Worm (Caenorhabditis elegans): ENCODE results near the gene coq-3.

Gene coq-3

ce11 chrIV:14828218-14828617 lies 32.1 kb upstream of the coq-3 start (continued):
- TF ChIP-seq ets-4 (GFP tag; optimal IDR thresholded peaks at IDR 0.05) (no peak), ztf-25 (GFP tag; IDR thresholded peaks at IDR 0.05) (no peak), ztf-6 (GFP tag; IDR thresholded peaks at IDR 0.05) (no peak), him-1 (tag; optimal IDR thresholded peaks at IDR 0.05) (no peak), egl-18 (GFP tag; IDR thresholded peaks at IDR 0.05) (no peak), atf-7 (tag; optimal IDR thresholded peaks at IDR 0.05) (no peak), ztf-3 (GFP tag; optimal IDR thresholded peaks at IDR 0.05) (no peak), hmg-20 (GFP tag; IDR thresholded peaks at IDR 0.05) (no peak), zim-3 (tag; optimal IDR thresholded peaks at IDR 0.05) (no peak), F23B12.7 (tag; optimal IDR thresholded peaks at IDR 0.05; ENCODE audit: insufficient read depth) (no peak), efl-1 (GFP tag; optimal IDR thresholded peaks at IDR 0.05) (no peak), sea-2 (GFP tag; IDR thresholded peaks at IDR 0.05) (no peak), tbx-9 (tag; optimal IDR thresholded peaks at IDR 0.05; ENCODE audit: borderline replicate concordance) (no peak), lin-26 (GFP tag; IDR thresholded peaks at IDR 0.05) (no peak)

ce11 chrIV:14826151-14826757 lies 30.1 kb upstream of the coq-3 start:
- peak; percentile 96 for TF ChIP-seq attf-6 (GFP tag; IDR thresholded peaks at IDR 0.05)
- TF ChIP-seq rcor-1 (GFP tag; IDR thresholded peaks at IDR 0.05), result no peak
- no peak for TF ChIP-seq rec-8 (tag; optimal IDR thresholded peaks at IDR 0.05)
- no peak for TF ChIP-seq dpl-1 (GFP tag; optimal IDR thresholded peaks at IDR 0.05)
- peak; percentile 60; the same call in 1 of the 2 replicates for TF ChIP-seq B0336.3 (GFP tag; IDR thresholded peaks at IDR 0.05)
- TF ChIP-seq lin-54 (GFP tag; optimal IDR thresholded peaks at IDR 0.05), result no peak
- TF ChIP-seq tbp1 (GFP tag; optimal IDR thresholded peaks at IDR 0.05), result peak; percentile 38
- peak; percentile 65 for TF ChIP-seq snpc-4 (GFP tag; optimal IDR thresholded peaks at IDR 0.05)
- TF ChIP-seq snpc-4 (tag; optimal IDR thresholded peaks at IDR 0.05), result peak in 2 of 4 experiments; percentile 62 to 88

DNA sequence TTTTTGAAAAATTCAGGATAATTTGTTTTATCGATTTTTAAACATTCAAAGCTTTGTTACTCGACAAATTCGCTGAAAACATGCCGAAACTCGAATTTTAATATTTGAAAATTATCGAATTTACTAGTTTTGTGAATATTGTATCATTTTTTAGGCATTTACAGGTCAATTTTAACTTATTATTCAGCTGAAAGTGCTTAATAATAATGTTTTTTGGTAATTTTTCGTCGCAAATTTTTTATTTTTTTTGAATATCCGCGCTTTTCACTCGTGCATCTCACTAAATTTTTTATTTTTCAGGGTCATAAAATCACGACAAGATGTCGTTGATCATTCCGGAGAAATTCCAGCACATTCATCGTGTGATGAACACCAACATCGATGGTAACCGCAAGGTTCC lies 29.3 kb upstream of the coq-3 start, which contains the start of gene rps-18:
rps-18 (plus strand) TSS at position 301 of the 400 bp plus-strand sequence.
- TF ChIP-seq ceh-27 (GFP tag; optimal IDR thresholded peaks at IDR 0.05) (no peak), aptf-3 (GFP tag; IDR thresholded peaks at IDR 0.05) (no peak), lin-35 (GFP tag; optimal IDR thresholded peaks at IDR 0.05) (no peak), Y95B8A.8 (GFP tag; IDR thresholded peaks at IDR 0.05) (no peak), fkh-3 (tag; optimal IDR thresholded peaks at IDR 0.05) (no peak), let-526 (GFP tag; IDR thresholded peaks at IDR 0.05) (no peak), madf-3 (GFP tag; IDR thresholded peaks at IDR 0.05) (no peak), athp-1 (tag; optimal IDR thresholded peaks at IDR 0.05) (no peak), nfya-2 (GFP tag; IDR thresholded peaks at IDR 0.05) (no peak), rpc-1 (optimal IDR thresholded peaks at IDR 0.05) (no peak), rpc-1 (tag; optimal IDR thresholded peaks at IDR 0.05) (no peak), Y79H2A.3 (GFP tag; conservative IDR thresholded peaks at IDR 0.05) (no peak), bed-1 (GFP tag; IDR thresholded peaks at IDR 0.05) (no peak), F23B12.7 (tag; optimal IDR thresholded peaks at IDR 0.05; ENCODE audit: insufficient read depth) (no peak), egl-44 (GFP tag; IDR thresholded peaks at IDR 0.05) (no peak), gei-17 (GFP tag; optimal IDR thresholded peaks at IDR 0.05) (no peak), ama-1 (optimal IDR thresholded peaks at IDR 0.05) (no peak), ama-1 (GFP tag; optimal IDR thresholded peaks at IDR 0.05) (no peak)
